Worm (Caenorhabditis elegans): ENCODE data around the gene F15D4.6.

- TF ChIP-seq gei-8 (GFP tag; optimal IDR thresholded peaks at IDR 0.05) = no peak
- TF ChIP-seq ama-1 (optimal IDR thresholded peaks at IDR 0.05) = no peak
- TF ChIP-seq fos-1 (tag; optimal IDR thresholded peaks at IDR 0.05) = no peak
- TF ChIP-seq aly-2 (tag; optimal IDR thresholded peaks at IDR 0.05) = no peak
- TF ChIP-seq fkh-10 (GFP tag; optimal IDR thresholded peaks at IDR 0.05) = no peak
- TF ChIP-seq skn-1 (tag; optimal IDR thresholded peaks at IDR 0.05) = no peak
- TF ChIP-seq unc-62 (GFP tag; optimal IDR thresholded peaks at IDR 0.05 in 1 of 2) = no peak
- no peak for TF ChIP-seq unc-62 (tag; optimal IDR thresholded peaks at IDR 0.05)
- no peak for TF ChIP-seq aha-1 (tag)
- TF ChIP-seq madf-5 (GFP tag; IDR thresholded peaks at IDR 0.05) = no peak
- no peak for TF ChIP-seq pha-4 (GFP tag; IDR thresholded peaks at IDR 0.05)
- TF ChIP-seq pha-4 (tag; optimal IDR thresholded peaks at IDR 0.05) = no peak
- no peak for TF ChIP-seq nhr-102 (tag; optimal IDR thresholded peaks at IDR 0.05)
These were observed 36.7 kb downstream of the F15D4.6 start, which contains the start of gene ztf-22 for ce11 chrII:13285729-13286128.

Measured in whole organism, L4 larva.